Worm (Caenorhabditis elegans) whole organism, L2 larva: ENCODE results near the gene tbx-34.
A peak's percentile ranks its signal among the peaks of the same experiment; 100 is the strongest.

Source experiments
- ceh-82 ChIP-seq: fragments of 150-350 bp; optimal IDR thresholded peaks from 2 replicates; lab custom pipeline; 2014; ENCODE audit warnings: missing biosample characterization, missing genetic modification characterization
- egl-27 ChIP-seq: sonication (generic microtip); optimal IDR thresholded peaks from 3 replicates; lab custom pipeline; 2017; ENCODE audit warnings: missing biosample characterization, missing genetic modification reagents, missing genetic modification characterization
- elt-1 ChIP-seq: fragments of 150-350 bp; optimal IDR thresholded peaks from 2 replicates; lab custom pipeline; 2014; ENCODE audit warnings: missing biosample characterization, missing genetic modification characterization
- nhr-10 ChIP-seq: sonication (generic microtip); optimal IDR thresholded peaks from 2 replicates; lab custom pipeline; 2017; ENCODE audit warnings: missing biosample characterization, missing genetic modification characterization
- nhr-11 ChIP-seq: fragments of 150-350 bp; optimal IDR thresholded peaks from 2 replicates; lab custom pipeline; 2014; ENCODE audit warnings: missing biosample characterization, missing genetic modification characterization
- skn-1 ChIP-seq: sonication (generic microtip); optimal IDR thresholded peaks from 2 replicates; lab custom pipeline; 2017; ENCODE audit warnings: missing biosample characterization, missing genetic modification characterization
- snpc-4 ChIP-seq: fragments of 150-350 bp; optimal IDR thresholded peaks from 2 replicates; lab custom pipeline; 2014; ENCODE audit warnings: missing biosample characterization, missing genetic modification characterization
- unc-62 ChIP-seq: fragments of 150-350 bp; optimal IDR thresholded peaks from 2 replicates; lab custom pipeline; 2014; ENCODE audit warnings: missing biosample characterization, missing genetic modification reagents, missing genetic modification characterization
- zag-1 ChIP-seq: fragments of 150-350 bp; optimal IDR thresholded peaks from 2 replicates; lab custom pipeline; 2014; ENCODE audit warnings: missing biosample characterization, missing genetic modification characterization

ce11 chrIII:11243421-11243820 is 25.4 kb upstream of the tbx-34 start:
- TF ChIP-seq egl-27 (peak; percentile 39), unc-62 (GFP tag; lab: Kevin White, UChicago) (no peak), nhr-10 (tag; lab: Kevin White, UChicago) (no peak), zag-1 (tag; lab: Kevin White, UChicago) (no peak), ceh-82 (no peak), snpc-4 (tag; lab: Kevin White, UChicago) (peak; percentile 35), skn-1 (tag; lab: Kevin White, UChicago) (no peak), nhr-11 (tag; lab: Kevin White, UChicago) (no peak), elt-1 (tag; lab: Kevin White, UChicago) (no peak)
